Worm (Caenorhabditis elegans) whole organism, L4 larva: ENCODE measurements around the gene sec-61.A.
"Not testable (repeated sequence)": the region's sequence is repeated elsewhere in the genome, so short reads cannot be mapped to it uniquely, and the experiment has no call there.

ENCODE experiments used
- D1046.2 ChIP-seq: fragments of 200-800 bp; sonication (Bioruptor generic); IDR thresholded peaks from 2 replicates; pipeline ENCODE4 v1.3.6; 2022; ENCODE audit warnings: missing genetic modification characterization, missing compliant biosample characterization
- R02D3.7 ChIP-seq: fragments of 150-350 bp; sonication (generic microtip); optimal IDR thresholded peaks from 3 replicates; lab custom pipeline; 2014; ENCODE audit warnings: missing biosample characterization, missing genetic modification characterization
- T20F7.1 ChIP-seq: fragments of 200-800 bp; sonication (Bioruptor generic); optimal IDR thresholded peaks from 2 replicates; lab custom pipeline; 2018; ENCODE audit warnings: mild to moderate bottlenecking, missing genetic modification characterization, missing compliant biosample characterization
- Y75B8A.6 ChIP-seq: fragments of 200-800 bp; sonication (Bioruptor generic); IDR thresholded peaks from 2 replicates; pipeline ENCODE4 v1.3.6; 2022; ENCODE audit warnings: missing genetic modification reagents, missing genetic modification characterization, missing compliant biosample characterization
- arid-1 ChIP-seq: fragments of 200-800 bp; sonication (Bioruptor generic); conservative IDR thresholded peaks from 2 replicates; pipeline ENCODE4 v1.3.6; 2022; ENCODE audit warnings: missing genetic modification reagents, missing genetic modification characterization, missing compliant biosample characterization
- ceh-20 ChIP-seq: fragments of 200-800 bp; sonication (Bioruptor generic); IDR thresholded peaks from 2 replicates; pipeline ENCODE4 v1.3.6; 2022; ENCODE audit warnings: missing genetic modification reagents, missing genetic modification characterization, missing compliant biosample characterization
- ces-1 ChIP-seq: fragments of 150-350 bp; sonication (generic microtip); optimal IDR thresholded peaks from 4 replicates; lab custom pipeline; 2014; ENCODE audit warnings: missing biosample characterization, missing genetic modification reagents, missing genetic modification characterization
- cey-2 ChIP-seq: sonication (generic microtip); optimal IDR thresholded peaks from 3 replicates; lab custom pipeline; 2017; ENCODE audit warnings: missing genetic modification characterization, mild to moderate bottlenecking, missing compliant biosample characterization, antibody characterized with exemption, borderline replicate concordance; ENCODE audit not compliant: insufficient read depth
- ctbp-1 ChIP-seq: fragments of 200-800 bp; sonication (Bioruptor generic); IDR thresholded peaks from 2 replicates; pipeline ENCODE4 v1.3.6; 2022; ENCODE audit warnings: missing genetic modification reagents, missing genetic modification characterization, missing compliant biosample characterization
- daf-8 ChIP-seq: fragments of 200-800 bp; sonication (Bioruptor generic); IDR thresholded peaks from 2 replicates; pipeline ENCODE4 v1.3.6; 2022; ENCODE audit warnings: missing genetic modification characterization, missing compliant biosample characterization
- dmd-6 ChIP-seq: fragments of 200-800 bp; sonication (Bioruptor generic); IDR thresholded peaks from 2 replicates; pipeline ENCODE4 v1.3.6; 2022; ENCODE audit warnings: missing genetic modification reagents, missing genetic modification characterization, missing compliant biosample characterization
- dmd-8 ChIP-seq: fragments of 200-800 bp; sonication (Bioruptor generic); IDR thresholded peaks from 2 replicates; pipeline ENCODE4 v1.3.6; 2022; ENCODE audit warnings: missing genetic modification characterization, missing compliant biosample characterization
- dpl-1 ChIP-seq: fragments of 150-350 bp; optimal IDR thresholded peaks from 2 replicates; lab custom pipeline; 2014; ENCODE audit warnings: missing biosample characterization, missing genetic modification reagents, missing genetic modification characterization
- duxl-1 ChIP-seq: sonication (generic microtip); optimal IDR thresholded peaks from 2 replicates; lab custom pipeline; 2016; ENCODE audit warnings: mild to moderate bottlenecking, missing genetic modification characterization, moderate library complexity, missing compliant biosample characterization; ENCODE audit not compliant: poor library complexity
- fkh-10 ChIP-seq: fragments of 150-350 bp; optimal IDR thresholded peaks from 2 replicates; lab custom pipeline; 2014; ENCODE audit warnings: missing biosample characterization, missing genetic modification reagents, missing genetic modification characterization
- fos-1 ChIP-seq: fragments of 150-350 bp; optimal IDR thresholded peaks from 2 replicates; lab custom pipeline; 2014; ENCODE audit warnings: missing biosample characterization, missing genetic modification characterization
- gei-8 ChIP-seq: fragments of 200-800 bp; sonication (Bioruptor generic); optimal IDR thresholded peaks from 2 replicates; lab custom pipeline; 2018; ENCODE audit warnings: mild to moderate bottlenecking, missing genetic modification characterization, missing compliant biosample characterization
- hif-1 ChIP-seq, 2 experiments: sonication (generic microtip); optimal IDR thresholded peaks; 2 replicates each; lab custom pipeline; 2016 to 2017; ENCODE audit warnings: missing compliant biosample characterization in 2 of 2, missing genetic modification characterization in 2 of 2, missing genetic modification reagents in 2 of 2, missing genotype in 2 of 2, mild to moderate bottlenecking in 1 of 2
- jun-1 ChIP-seq: fragments of 150-350 bp; optimal IDR thresholded peaks from 2 replicates; lab custom pipeline; 2014; ENCODE audit warnings: missing biosample characterization, missing genetic modification reagents, missing genetic modification characterization
- lin-1 ChIP-seq: fragments of 200-800 bp; sonication (Bioruptor generic); IDR thresholded peaks from 2 replicates; pipeline ENCODE4 v1.3.6; 2022; ENCODE audit warnings: missing genetic modification reagents, missing genetic modification characterization, missing compliant biosample characterization
- lin-29 ChIP-seq: fragments of 200-800 bp; sonication (Bioruptor generic); IDR thresholded peaks from 2 replicates; pipeline ENCODE4 v1.3.6; 2022; ENCODE audit warnings: missing genetic modification reagents, missing genetic modification characterization, missing compliant biosample characterization
- lin-38 ChIP-seq: fragments of 200-800 bp; sonication (Bioruptor generic); IDR thresholded peaks from 2 replicates; pipeline ENCODE4 v1.3.6; 2022; ENCODE audit warnings: missing genetic modification reagents, missing genetic modification characterization, missing compliant biosample characterization
- lir-3 ChIP-seq: sonication (generic microtip); optimal IDR thresholded peaks from 2 replicates; lab custom pipeline; 2016; ENCODE audit warnings: mild to moderate bottlenecking, missing genetic modification characterization, missing compliant biosample characterization
- madf-9 ChIP-seq: fragments of 200-800 bp; sonication (Bioruptor generic); conservative IDR thresholded peaks from 2 replicates; pipeline ENCODE4 v1.3.6; 2022; ENCODE audit warnings: missing genetic modification reagents, missing genetic modification characterization, missing compliant biosample characterization
- mdt-29 ChIP-seq: fragments of 200-800 bp; sonication (Bioruptor generic); IDR thresholded peaks from 2 replicates; pipeline ENCODE4 v1.3.6; 2022; ENCODE audit warnings: missing genetic modification reagents, missing genetic modification characterization, missing compliant biosample characterization
- mxl-2 ChIP-seq: fragments of 200-800 bp; sonication (Bioruptor generic); conservative IDR thresholded peaks from 2 replicates; pipeline ENCODE4 v1.3.6; 2022; ENCODE audit warnings: missing genetic modification reagents, missing genetic modification characterization, missing compliant biosample characterization
- nhr-102 ChIP-seq: sonication (generic microtip); optimal IDR thresholded peaks from 2 replicates; lab custom pipeline; 2016; ENCODE audit warnings: mild to moderate bottlenecking, missing genetic modification characterization, moderate library complexity, missing compliant biosample characterization
- nhr-237 ChIP-seq: sonication (generic microtip); optimal IDR thresholded peaks from 2 replicates; lab custom pipeline; 2017; ENCODE audit warnings: missing biosample characterization, missing genetic modification characterization
- nhr-25 ChIP-seq: sonication (generic microtip); optimal IDR thresholded peaks from 2 replicates; lab custom pipeline; 2017; ENCODE audit warnings: missing genetic modification characterization, mild to moderate bottlenecking, missing compliant biosample characterization, antibody characterized with exemption, moderate library complexity, borderline replicate concordance; ENCODE audit not compliant: insufficient read depth
- nhr-28 ChIP-seq: fragments of 150-350 bp; optimal IDR thresholded peaks from 2 replicates; lab custom pipeline; 2014; ENCODE audit warnings: missing biosample characterization, missing genetic modification characterization
- nhr-41 ChIP-seq: fragments of 200-800 bp; sonication (Bioruptor generic); IDR thresholded peaks from 2 replicates; pipeline ENCODE4 v1.3.6; 2022; ENCODE audit warnings: missing genetic modification reagents, missing genetic modification characterization, missing compliant biosample characterization
- nhr-77 ChIP-seq: fragments of 150-350 bp; optimal IDR thresholded peaks from 2 replicates; lab custom pipeline; 2014; ENCODE audit warnings: missing biosample characterization, missing genetic modification characterization
- pha-4 ChIP-seq, 2 experiments: fragments of 150-350 bp in 1 of 2; fragments of 200-800 bp in 1 of 2; sonication (Bioruptor generic) in 1 of 2; IDR thresholded peaks in 1 of 2; optimal IDR thresholded peaks in 1 of 2; 2 replicates each; pipeline versions ENCODE4 v1.3.6 to Lab custom; 2014 to 2022; ENCODE audit warnings: missing genetic modification characterization in 2 of 2, missing genetic modification reagents in 2 of 2, missing biosample characterization in 1 of 2, missing compliant biosample characterization in 1 of 2
- php-3 ChIP-seq: fragments of 200-800 bp; sonication (Bioruptor generic); IDR thresholded peaks from 2 replicates; pipeline ENCODE4 v1.3.6; 2022; ENCODE audit warnings: missing genetic modification reagents, missing genetic modification characterization, missing compliant biosample characterization
- saeg-2 ChIP-seq: fragments of 200-800 bp; sonication (Bioruptor generic); IDR thresholded peaks from 2 replicates; pipeline ENCODE4 v1.3.6; 2022; ENCODE audit warnings: missing genetic modification reagents, missing genetic modification characterization, missing compliant biosample characterization
- sdz-12 ChIP-seq: fragments of 200-800 bp; sonication (Bioruptor generic); optimal IDR thresholded peaks from 2 replicates; lab custom pipeline; 2018; ENCODE audit warnings: mild to moderate bottlenecking, missing genetic modification characterization, missing compliant biosample characterization
- snpc-1.2 ChIP-seq: fragments of 200-800 bp; sonication (Bioruptor generic); IDR thresholded peaks from 2 replicates; pipeline ENCODE4 v1.3.6; 2022; ENCODE audit warnings: missing genetic modification reagents, missing genetic modification characterization, missing compliant biosample characterization
- snpc-4 ChIP-seq: fragments of 150-350 bp; optimal IDR thresholded peaks from 2 replicates; lab custom pipeline; 2014; ENCODE audit warnings: missing biosample characterization, missing genetic modification characterization
- spr-1 ChIP-seq: sonication (generic microtip); optimal IDR thresholded peaks from 2 replicates; lab custom pipeline; 2016; ENCODE audit warnings: mild to moderate bottlenecking, missing genetic modification characterization, missing compliant biosample characterization
- unc-130 ChIP-seq: sonication (generic microtip); optimal IDR thresholded peaks from 2 replicates; lab custom pipeline; 2016; ENCODE audit warnings: missing genetic modification reagents, missing genetic modification characterization, missing compliant biosample characterization
- unc-39 ChIP-seq: sonication (generic microtip); optimal IDR thresholded peaks from 2 replicates; lab custom pipeline; 2017; ENCODE audit warnings: missing biosample characterization, missing genetic modification characterization
- zfp-2 ChIP-seq: sonication (generic microtip); optimal IDR thresholded peaks from 2 replicates; lab custom pipeline; 2016; ENCODE audit warnings: mild to moderate bottlenecking, missing genetic modification characterization, missing compliant biosample characterization
- zfp-3 ChIP-seq: fragments of 200-800 bp; sonication (Bioruptor generic); conservative IDR thresholded peaks from 2 replicates; pipeline ENCODE4 v1.3.6; 2022; ENCODE audit warnings: missing genetic modification reagents, missing genetic modification characterization, missing compliant biosample characterization

Gene sec-61.A

DNA sequence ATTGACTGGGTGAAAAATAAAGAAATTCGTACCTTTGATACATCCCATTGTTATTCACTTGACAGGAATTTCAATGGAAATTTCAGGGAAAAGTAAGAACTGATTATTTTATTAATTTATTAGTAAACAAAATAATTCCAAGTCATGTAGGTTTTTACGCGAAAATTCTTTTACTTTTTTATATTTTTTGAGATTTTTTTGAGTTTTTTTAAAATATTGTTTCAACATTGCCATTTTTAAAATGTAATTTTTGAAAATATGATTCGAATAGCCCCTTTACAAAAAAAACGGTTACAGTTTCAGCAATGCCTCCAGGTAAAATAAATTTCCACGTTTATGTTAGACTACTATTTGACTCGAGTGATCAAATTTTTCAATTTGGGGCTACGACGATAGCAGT lies 36.6 kb upstream of the sec-61.A start, which contains the start of gene Y57G11C.23:
TSS of gene Y57G11C.23 (minus strand) at position 101 of the 400 bp plus-strand sequence.
- no peak for TF ChIP-seq ctbp-1 (GFP tag; lab: Robert Waterston, UW)
- TF ChIP-seq madf-9 (GFP tag; lab: Robert Waterston, UW), result no peak
- TF ChIP-seq daf-8 (GFP tag; lab: Robert Waterston, UW), result no peak
- no peak for TF ChIP-seq fkh-10
- TF ChIP-seq D1046.2 (GFP tag; lab: Robert Waterston, UW), result no peak
- TF ChIP-seq pha-4 (GFP tag; IDR thresholded peaks at IDR 0.05; lab: Robert Waterston, UW), result no peak
- no peak for TF ChIP-seq pha-4 (tag; optimal IDR thresholded peaks at IDR 0.05; lab: Kevin White, UChicago)
- no peak for TF ChIP-seq unc-39
- no peak for TF ChIP-seq cey-2
- no peak for TF ChIP-seq lin-38 (GFP tag; lab: Robert Waterston, UW)
- no peak for TF ChIP-seq lin-29 (GFP tag; lab: Robert Waterston, UW)
- no peak for TF ChIP-seq zfp-2 (tag; lab: Kevin White, UChicago)
- no peak for TF ChIP-seq lin-1 (GFP tag; lab: Robert Waterston, UW)
- no peak for TF ChIP-seq R02D3.7 (tag; lab: Kevin White, UChicago)
- no peak for TF ChIP-seq ces-1 (GFP tag; lab: Kevin White, UChicago)

DNA sequence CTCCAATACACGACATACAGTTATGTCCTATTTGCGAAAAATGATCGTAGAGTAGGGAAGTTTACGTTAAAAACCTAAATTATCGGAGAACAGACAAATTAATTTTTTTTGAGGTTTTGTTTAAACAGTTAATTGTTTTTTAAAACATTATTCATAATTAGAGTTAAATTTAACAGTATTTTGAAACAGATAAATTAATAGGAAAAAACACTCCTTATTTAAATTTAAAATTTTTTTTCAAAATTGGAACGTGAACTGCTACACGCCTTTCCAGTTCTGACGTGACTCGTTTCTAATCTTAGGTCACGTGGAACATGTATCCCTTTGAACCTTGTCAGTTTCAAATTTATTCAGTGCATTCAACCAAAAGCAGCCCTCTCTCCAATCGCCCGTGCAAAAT lies 28.6 kb upstream of the sec-61.A start, which contains the start of gene Y57G11C.52:
TSS of gene Y57G11C.52 (plus strand) at position 301 of the 400 bp plus-strand sequence.
- TF ChIP-seq lin-29 (GFP tag; lab: Robert Waterston, UW) (no peak), nhr-77 (tag; lab: Kevin White, UChicago) (no peak), gei-8 (GFP tag; lab: Kevin White, UChicago) (no peak), arid-1 (GFP tag; lab: Robert Waterston, UW) (no peak), dmd-6 (GFP tag; lab: Robert Waterston, UW) (no peak), saeg-2 (GFP tag; lab: Robert Waterston, UW) (no peak), D1046.2 (GFP tag; lab: Robert Waterston, UW) (no peak), spr-1 (tag; lab: Kevin White, UChicago) (no peak), Y75B8A.6 (no peak), duxl-1 (tag; lab: Kevin White, UChicago) (no peak), dpl-1 (GFP tag; lab: Kevin White, UChicago) (no peak), snpc-1.2 (GFP tag; lab: Robert Waterston, UW) (no peak), mxl-2 (GFP tag; lab: Robert Waterston, UW) (no peak), mdt-29 (no peak), sdz-12 (no peak), snpc-4 (no peak), ceh-20 (GFP tag; lab: Robert Waterston, UW) (no peak)

DNA sequence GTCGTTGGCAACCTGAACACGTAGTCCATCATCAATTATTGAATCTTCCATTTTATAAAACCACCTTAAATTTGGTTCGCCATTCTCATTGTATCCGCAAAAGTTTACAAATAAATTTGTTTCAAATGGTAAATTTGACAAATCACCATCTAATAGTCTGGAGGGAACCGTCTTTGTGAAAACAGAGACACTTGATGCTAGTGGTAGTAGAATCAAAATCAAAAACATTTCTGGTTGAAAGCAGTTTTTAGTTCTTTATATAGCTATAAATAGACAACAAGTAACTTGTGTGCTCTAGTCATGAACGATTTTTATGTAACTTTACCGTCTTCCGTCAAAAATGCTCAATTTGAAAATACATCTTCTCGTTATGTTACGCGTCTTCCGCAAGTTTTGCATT lies 18.0 kb upstream of the sec-61.A start, which contains the start of gene Y57G11C.20:
TSS of gene Y57G11C.20 (plus strand) at position 301 of the 400 bp plus-strand sequence.
- TF ChIP-seq jun-1; mxl-2 (GFP tag; lab: Robert Waterston, UW); nhr-41 (GFP tag; lab: Robert Waterston, UW): not testable (repeated sequence)

DNA sequence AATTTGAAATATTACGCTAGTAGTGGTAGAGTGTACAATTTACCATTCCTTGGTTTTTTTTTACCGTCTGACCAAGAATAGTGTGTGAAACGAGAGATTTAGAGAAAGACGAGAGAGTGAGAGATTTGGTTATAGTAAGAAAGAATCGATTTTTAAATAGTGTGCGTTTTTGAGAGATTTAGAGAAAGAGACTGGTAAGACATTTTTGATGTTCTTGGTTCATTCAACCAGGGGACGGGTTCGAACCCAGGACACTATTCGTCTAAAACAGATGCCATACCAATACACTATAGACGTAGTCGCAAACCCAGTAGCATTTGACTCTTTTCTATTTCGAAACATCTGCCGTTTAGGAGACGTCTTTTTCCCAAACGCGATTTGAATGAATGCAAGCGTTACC lies 13.0 kb upstream of the sec-61.A start:
- TF ChIP-seq nhr-237 (tag; lab: Kevin White, UChicago) (peak; percentile 20), unc-130 (GFP tag; lab: Kevin White, UChicago) (peak; percentile 20), dmd-8 (GFP tag; lab: Robert Waterston, UW) (no peak; the same call in 1 of the 2 replicates), ceh-20 (GFP tag; lab: Robert Waterston, UW) (peak; percentile 85), fos-1 (tag; lab: Kevin White, UChicago) (no peak), hif-1 (tag; optimal IDR thresholded peaks at IDR 0.05; lab: Kevin White, UChicago) (peak; percentile 32 to 51), nhr-28 (peak; percentile 42), T20F7.1 (GFP tag; lab: Kevin White, UChicago) (peak; percentile 62), ces-1 (GFP tag; lab: Kevin White, UChicago) (no peak), php-3 (peak; percentile 87), ctbp-1 (GFP tag; lab: Robert Waterston, UW) (peak; percentile 91), dmd-6 (GFP tag; lab: Robert Waterston, UW) (no peak; the same call in 1 of the 2 replicates), nhr-25 (tag; lab: Kevin White, UChicago) (peak; percentile 90), jun-1 (no peak), nhr-102 (peak; percentile 89), lir-3 (tag; lab: Kevin White, UChicago) (peak; percentile 84), cey-2 (peak; percentile 72), unc-39 (no peak), madf-9 (GFP tag; lab: Robert Waterston, UW) (peak; percentile 65), zfp-3 (GFP tag; lab: Robert Waterston, UW) (peak; percentile 76; the same call in 1 of the 2 replicates)
